Worm (Caenorhabditis elegans): ENCODE results near the gene C03B1.4.
A peak's percentile ranks its signal among the peaks of the same experiment; 100 is the strongest.

The C03B1.4 gene

DNA sequence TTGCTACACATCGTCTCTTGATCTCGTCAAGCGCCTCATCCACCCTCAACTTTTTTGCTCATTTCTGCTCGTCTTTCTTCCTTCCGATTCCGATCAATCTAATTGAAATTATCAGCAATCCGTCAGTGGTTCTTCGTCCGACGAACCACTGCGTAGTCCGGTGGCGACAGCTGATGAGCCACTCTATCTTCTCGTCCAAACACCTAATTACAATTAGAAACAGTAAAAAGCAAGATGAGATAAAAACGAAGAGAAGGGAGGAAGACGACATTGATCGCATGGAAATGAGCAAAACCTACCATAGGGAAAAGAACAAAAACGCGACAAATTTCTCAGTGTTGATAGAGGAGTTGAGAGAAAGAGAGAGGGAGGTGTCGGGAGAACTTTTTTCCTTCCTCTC, 35.2 kb downstream of the C03B1.4 start:
- TF ChIP-seq fkh-8 (tag; optimal IDR thresholded peaks at IDR 0.05), result no peak
- no peak for TF ChIP-seq C16A3.4 (tag; optimal IDR thresholded peaks at IDR 0.05)
- TF ChIP-seq nhr-84 (tag; optimal IDR thresholded peaks at IDR 0.05), result no peak
- TF ChIP-seq rnt-1 (tag; optimal IDR thresholded peaks at IDR 0.05), result peak; percentile 57
- no peak for TF ChIP-seq mef-2 (tag; optimal IDR thresholded peaks at IDR 0.05)
- peak; percentile 49 for TF ChIP-seq lin-14 (GFP tag; optimal IDR thresholded peaks at IDR 0.05)
- no peak for TF ChIP-seq ceh-63 (GFP tag; optimal IDR thresholded peaks at IDR 0.05)
- TF ChIP-seq lsy-2 (tag; optimal IDR thresholded peaks at IDR 0.05), result no peak
- TF ChIP-seq efl-1 (optimal IDR thresholded peaks at IDR 0.05), result no peak
- TF ChIP-seq efl-1 (GFP tag; optimal IDR thresholded peaks at IDR 0.05 in 1 of 2), result no peak
- no peak for TF ChIP-seq vab-15 (tag; optimal IDR thresholded peaks at IDR 0.05)
- no peak for TF ChIP-seq nhr-85 (tag)
- no peak for TF ChIP-seq nhr-237 (tag; optimal IDR thresholded peaks at IDR 0.05)
- TF ChIP-seq fos-1 (tag; optimal IDR thresholded peaks at IDR 0.05), result no peak
- peak; percentile 17 for TF ChIP-seq nhr-71 (tag; optimal IDR thresholded peaks at IDR 0.05)
- TF ChIP-seq ztf-4 (tag; optimal IDR thresholded peaks at IDR 0.05), result no peak

DNA sequence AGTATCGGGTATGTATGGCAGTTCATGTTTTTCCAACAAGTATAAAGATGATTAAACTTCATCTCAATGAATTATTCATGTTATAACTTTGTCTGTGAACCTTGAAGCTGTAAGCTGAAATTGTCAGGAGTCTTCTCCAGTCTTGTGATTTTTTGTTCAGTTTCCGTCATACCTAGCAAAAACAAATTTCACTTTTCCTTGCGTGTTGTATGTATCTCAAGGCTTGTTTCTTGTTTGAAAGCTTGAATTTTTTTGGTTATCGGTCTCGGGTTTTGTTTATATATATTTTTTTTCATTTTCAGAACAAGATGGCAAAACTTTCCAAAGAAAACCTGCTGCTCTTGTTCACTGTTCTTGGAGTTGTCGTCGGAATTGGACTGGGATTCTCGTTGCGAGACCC, 38.8 kb downstream of the C03B1.4 start, which contains the start of gene glt-4:
Gene glt-4 (plus strand): TSS at position 301 of the 400 bp plus-strand sequence.
- no peak for TF ChIP-seq nhr-28 (tag; optimal IDR thresholded peaks at IDR 0.05)
- no peak for TF ChIP-seq egl-27 (tag; optimal IDR thresholded peaks at IDR 0.05)
- no peak for TF ChIP-seq nhr-237 (tag; optimal IDR thresholded peaks at IDR 0.05)
- no peak for TF ChIP-seq sox-4 (tag; optimal IDR thresholded peaks at IDR 0.05)
- TF ChIP-seq elt-2 (tag; optimal IDR thresholded peaks at IDR 0.05), result no peak
- no peak for TF ChIP-seq zip-4 (GFP tag; optimal IDR thresholded peaks at IDR 0.05)

DNA sequence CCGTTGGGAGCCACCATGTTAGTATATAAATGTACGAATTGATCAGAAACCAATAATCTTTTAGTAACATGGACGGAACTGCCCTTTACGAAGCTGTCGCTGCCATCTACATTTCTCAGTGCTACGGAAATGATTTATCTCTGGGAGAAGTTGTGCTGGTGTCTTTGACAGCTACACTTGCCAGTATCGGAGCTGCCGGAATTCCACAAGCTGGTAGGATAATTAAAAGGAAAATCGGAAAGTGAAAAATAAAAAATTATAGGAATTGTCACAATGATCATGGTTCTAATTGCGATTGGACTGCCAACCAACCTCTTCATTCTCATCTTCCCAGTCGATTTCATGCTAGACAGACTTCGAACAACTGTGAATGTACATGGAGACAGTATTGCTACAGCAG, 41.6 kb downstream of the C03B1.4 start:
- TF ChIP-seq unc-62 (GFP tag; optimal IDR thresholded peaks at IDR 0.05) (no peak), lin-35 (GFP tag; optimal IDR thresholded peaks at IDR 0.05) (no peak), nhr-19 (GFP tag; conservative IDR thresholded peaks at IDR 0.05) (no peak)

DNA sequence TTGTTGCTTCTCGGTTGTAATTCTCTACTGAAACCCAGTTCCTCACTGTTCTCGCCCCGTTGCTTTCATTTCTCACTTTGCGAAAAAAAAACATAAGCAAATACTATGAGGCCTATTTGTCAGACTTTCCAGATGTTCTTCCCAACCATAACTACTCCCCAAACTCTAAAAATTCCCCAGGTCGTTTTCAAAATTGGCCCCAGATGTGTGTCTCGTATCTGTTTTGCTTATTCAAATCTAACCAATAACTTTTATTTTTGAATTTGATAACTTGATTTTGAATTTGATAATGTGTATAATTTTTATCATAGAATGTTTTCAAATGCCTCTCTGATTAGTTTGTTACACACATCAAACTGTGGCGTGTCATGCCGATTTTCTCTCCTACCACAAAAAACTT, 43.5 kb downstream of the C03B1.4 start:
- TF ChIP-seq egl-27 (tag; optimal IDR thresholded peaks at IDR 0.05), result no peak
- no peak for TF ChIP-seq pqm-1 (tag; optimal IDR thresholded peaks at IDR 0.05)
- no peak for TF ChIP-seq fkh-10 (GFP tag; optimal IDR thresholded peaks at IDR 0.05)
- peak; percentile 65 for TF ChIP-seq fkh-4 (tag; optimal IDR thresholded peaks at IDR 0.05; ENCODE audit: borderline replicate concordance)
- no peak for TF ChIP-seq sup-37 (GFP tag; optimal IDR thresholded peaks at IDR 0.05)
- no peak for TF ChIP-seq zip-4 (GFP tag; optimal IDR thresholded peaks at IDR 0.05)
- no peak for TF ChIP-seq lin-35 (GFP tag; optimal IDR thresholded peaks at IDR 0.05)
- TF ChIP-seq dsc-1 (tag; optimal IDR thresholded peaks at IDR 0.05), result peak; percentile 81
- TF ChIP-seq efl-1 (optimal IDR thresholded peaks at IDR 0.05), result no peak
- peak in 1 of 2 experiments; percentile 70 for TF ChIP-seq efl-1 (GFP tag; optimal IDR thresholded peaks at IDR 0.05 in 1 of 2)
- TF ChIP-seq ztf-11 (tag; optimal IDR thresholded peaks at IDR 0.05), result no peak
- no peak for TF ChIP-seq nhr-19 (GFP tag; conservative IDR thresholded peaks at IDR 0.05)
- TF ChIP-seq nhr-20 (tag; optimal IDR thresholded peaks at IDR 0.05), result no peak
- TF ChIP-seq xbp-1 (tag; optimal IDR thresholded peaks at IDR 0.05), result no peak

DNA sequence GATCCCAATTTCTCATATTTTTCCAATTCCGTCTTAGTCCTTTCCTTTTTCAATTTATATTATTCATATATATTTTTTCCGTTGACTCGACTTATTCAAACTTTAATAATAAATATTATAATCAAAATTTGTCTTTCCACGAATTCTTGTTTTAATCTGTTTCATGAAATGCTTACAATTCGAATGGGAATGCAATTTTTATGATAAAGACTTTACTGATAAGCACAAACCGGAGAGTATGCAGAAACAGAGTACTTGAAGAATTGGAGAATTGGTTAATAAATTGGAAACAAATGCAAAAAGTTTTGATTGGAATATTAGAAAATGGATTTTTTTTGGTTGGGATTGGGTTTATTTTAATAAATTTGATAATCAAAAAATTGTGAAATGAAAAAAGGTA, 44.0 kb downstream of the C03B1.4 start:
- no peak for TF ChIP-seq ceh-90 (tag; optimal IDR thresholded peaks at IDR 0.05)
- peak; percentile 82 for TF ChIP-seq elt-2 (tag; optimal IDR thresholded peaks at IDR 0.05)
- peak; percentile 30 for TF ChIP-seq lin-14 (GFP tag; optimal IDR thresholded peaks at IDR 0.05)

DNA sequence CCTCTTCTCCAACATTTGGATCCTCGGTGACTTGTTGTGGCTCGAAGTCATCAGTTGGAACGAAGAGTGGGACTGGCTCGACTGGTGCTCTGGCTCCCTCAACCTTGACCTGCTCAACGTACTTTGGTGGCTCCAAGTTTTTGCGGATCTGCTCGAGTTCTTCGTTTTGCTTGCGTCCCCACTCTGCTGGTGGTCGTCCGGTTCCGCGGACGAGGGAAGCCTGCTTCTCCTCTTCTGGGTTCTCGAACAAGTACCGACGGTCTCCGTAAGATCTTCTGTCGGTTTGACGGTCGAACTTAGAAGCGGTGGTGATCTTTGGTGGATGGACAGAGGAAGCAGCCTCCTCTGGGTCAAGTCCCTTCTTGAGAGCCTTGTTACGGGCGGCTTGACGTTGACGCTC, 44.4 kb downstream of the C03B1.4 start:
- no peak for TF ChIP-seq C04F5.9 (tag; optimal IDR thresholded peaks at IDR 0.05)
- TF ChIP-seq grh-1 (GFP tag; IDR thresholded peaks at IDR 0.05), result no peak
- no peak for TF ChIP-seq sptf-1 (tag; optimal IDR thresholded peaks at IDR 0.05)
- no peak for TF ChIP-seq lir-3 (tag; optimal IDR thresholded peaks at IDR 0.05; ENCODE audit: poor library complexity)
- no peak for TF ChIP-seq ces-1 (GFP tag; optimal IDR thresholded peaks at IDR 0.05)
- no peak for TF ChIP-seq tlp-1 (tag; optimal IDR thresholded peaks at IDR 0.05)
- TF ChIP-seq ama-1 (optimal IDR thresholded peaks at IDR 0.05), result no peak
- no peak for TF ChIP-seq nhr-20 (tag; optimal IDR thresholded peaks at IDR 0.05)
- TF ChIP-seq unc-62 (GFP tag; optimal IDR thresholded peaks at IDR 0.05), result no peak
- TF ChIP-seq elt-3 (tag; optimal IDR thresholded peaks at IDR 0.05), result no peak
- TF ChIP-seq rnt-1 (tag; optimal IDR thresholded peaks at IDR 0.05), result no peak
- no peak for TF ChIP-seq vab-15 (tag; optimal IDR thresholded peaks at IDR 0.05)
- TF ChIP-seq tbx-2 (tag; optimal IDR thresholded peaks at IDR 0.05), result no peak
- TF ChIP-seq lin-35 (GFP tag; optimal IDR thresholded peaks at IDR 0.05), result no peak
